Fruit fly (Drosophila melanogaster) whole organism, prepupa: Measurements from ENCODE around the gene RhoGDI.
A peak's percentile ranks its signal among the peaks of the same experiment; 100 is the strongest.

ENCODE experiments used
- CG11294 ChIP-seq: fragments of 200-800 bp; sonication (Bioruptor generic); IDR thresholded peaks from 2 replicates; pipeline ENCODE4 v1.3.6; 2022; ENCODE audit warnings: missing biosample characterization, missing genetic modification characterization
- CG11762 ChIP-seq: fragments of 200-800 bp; sonication (Bioruptor generic); optimal IDR thresholded peaks from 3 replicates; lab custom pipeline; 2016; ENCODE audit warnings: missing biosample characterization, missing genetic modification characterization; ENCODE audit not compliant: insufficient read depth
- CG15336 ChIP-seq: fragments of 200-800 bp; sonication (Bioruptor generic); IDR thresholded peaks from 2 replicates; pipeline ENCODE4 v1.3.6; 2022; ENCODE audit warnings: missing biosample characterization, missing genetic modification characterization
- CG16779 ChIP-seq: fragments of 200-800 bp; sonication (Bioruptor generic); optimal IDR thresholded peaks from 3 replicates; lab custom pipeline; 2017; ENCODE audit warnings: missing biosample characterization, mild to moderate bottlenecking, missing genetic modification characterization
- CG3032 ChIP-seq: fragments of 200-800 bp; optimal IDR thresholded peaks from 2 replicates; lab custom pipeline; 2019; ENCODE audit warnings: missing biosample characterization, mild to moderate bottlenecking, missing genetic modification characterization, moderate library complexity
- CG31627 ChIP-seq: fragments of 200-800 bp; sonication (Bioruptor generic); optimal IDR thresholded peaks from 3 replicates; lab custom pipeline; 2016; ENCODE audit warnings: missing biosample characterization, missing genetic modification characterization
- CG32006 ChIP-seq: fragments of 200-800 bp; sonication (Bioruptor generic); optimal IDR thresholded peaks from 3 replicates; lab custom pipeline; 2017; ENCODE audit warnings: missing biosample characterization, mild to moderate bottlenecking, missing genetic modification characterization
- CG34406 ChIP-seq: fragments of 200-800 bp; sonication (Bioruptor generic); optimal IDR thresholded peaks from 3 replicates; lab custom pipeline; 2016; ENCODE audit warnings: missing biosample characterization, missing genetic modification characterization
- CG3919 ChIP-seq: fragments of 200-800 bp; sonication (Bioruptor generic); optimal IDR thresholded peaks from 3 replicates; lab custom pipeline; 2016; ENCODE audit warnings: missing biosample characterization, missing genetic modification characterization
- CG4318 ChIP-seq: fragments of 200-800 bp; sonication (Bioruptor generic); optimal IDR thresholded peaks from 3 replicates; lab custom pipeline; 2017; ENCODE audit warnings: missing biosample characterization, mild to moderate bottlenecking, missing genetic modification characterization
- CG6163 ChIP-seq: fragments of 200-800 bp; sonication (Bioruptor generic); IDR thresholded peaks from 3 replicates; pipeline ENCODE4 v1.3.6; 2022; ENCODE audit warnings: missing biosample characterization, missing genetic modification characterization
- CG6276 ChIP-seq: fragments of 200-800 bp; sonication (Bioruptor generic); optimal IDR thresholded peaks from 2 replicates; lab custom pipeline; 2017; ENCODE audit warnings: missing biosample characterization, mild to moderate bottlenecking, missing genetic modification characterization
- CG6792 ChIP-seq: fragments of 200-800 bp; sonication (Bioruptor generic); optimal IDR thresholded peaks from 3 replicates; lab custom pipeline; 2016; ENCODE audit warnings: missing biosample characterization, missing genetic modification characterization
- CG6808 ChIP-seq: fragments of 200-800 bp; sonication (Bioruptor generic); optimal IDR thresholded peaks from 3 replicates; lab custom pipeline; 2017; ENCODE audit warnings: missing biosample characterization, missing genetic modification characterization, mild to moderate bottlenecking, moderate library complexity, missing genetic modification reagents
- CG8319 ChIP-seq: fragments of 200-800 bp; sonication (Bioruptor generic); optimal IDR thresholded peaks from 3 replicates; lab custom pipeline; 2016; ENCODE audit warnings: missing biosample characterization, missing genetic modification characterization
- CG8632 ChIP-seq: fragments of 200-800 bp; sonication (Bioruptor generic); optimal IDR thresholded peaks from 3 replicates; lab custom pipeline; 2016; ENCODE audit warnings: missing biosample characterization, missing genetic modification characterization
- CG9139 ChIP-seq: fragments of 200-800 bp; sonication (Bioruptor generic); optimal IDR thresholded peaks from 3 replicates; lab custom pipeline; 2017; ENCODE audit warnings: missing biosample characterization, mild to moderate bottlenecking, missing genetic modification characterization
- Eip75B ChIP-seq: fragments of 200-800 bp; sonication (Bioruptor generic); optimal IDR thresholded peaks from 3 replicates; lab custom pipeline; 2016; ENCODE audit warnings: missing biosample characterization, missing genetic modification characterization
- Eip78C ChIP-seq: fragments of 200-800 bp; sonication (Bioruptor generic); peaks from one replicate; lab custom pipeline; 2016; ENCODE audit warnings: missing biosample characterization, missing genetic modification characterization
- Eip93F ChIP-seq: fragments of 200-800 bp; sonication (Bioruptor generic); optimal IDR thresholded peaks from 2 replicates; lab custom pipeline; 2016; ENCODE audit warnings: missing biosample characterization, mild to moderate bottlenecking, missing genetic modification characterization
- Ets96B ChIP-seq: fragments of 200-800 bp; optimal IDR thresholded peaks from 2 replicates; lab custom pipeline; 2019; ENCODE audit warnings: missing biosample characterization, mild to moderate bottlenecking, missing genetic modification characterization, moderate library complexity
- Hr4 ChIP-seq: fragments of 200-800 bp; sonication (Bioruptor generic); optimal IDR thresholded peaks from 3 replicates; lab custom pipeline; 2016; ENCODE audit warnings: missing biosample characterization, missing genetic modification characterization
- Lpt ChIP-seq: fragments of 200-800 bp; sonication (Bioruptor generic); optimal IDR thresholded peaks from 3 replicates; lab custom pipeline; 2016; ENCODE audit warnings: missing biosample characterization, missing genetic modification characterization
- Met ChIP-seq: fragments of 200-800 bp; sonication (Bioruptor generic); optimal IDR thresholded peaks from 3 replicates; lab custom pipeline; 2016; ENCODE audit warnings: missing biosample characterization, missing genetic modification characterization
- OdsH ChIP-seq: fragments of 200-800 bp; sonication (Bioruptor generic); optimal IDR thresholded peaks from 3 replicates; lab custom pipeline; 2016; ENCODE audit warnings: missing biosample characterization, missing genetic modification characterization
- Sox14 ChIP-seq: fragments of 200-800 bp; sonication (Bioruptor generic); optimal IDR thresholded peaks from 3 replicates; lab custom pipeline; 2016; ENCODE audit warnings: missing biosample characterization, missing genetic modification characterization
- Sox15 ChIP-seq: fragments of 200-800 bp; sonication (Bioruptor generic); optimal IDR thresholded peaks from 3 replicates; lab custom pipeline; 2016; ENCODE audit warnings: missing biosample characterization, missing genetic modification characterization
- achi ChIP-seq: fragments of 200-800 bp; sonication (Bioruptor generic); optimal IDR thresholded peaks from 3 replicates; lab custom pipeline; 2016; ENCODE audit warnings: missing biosample characterization, missing genetic modification characterization
- acj6 ChIP-seq: fragments of 200-800 bp; sonication (Bioruptor generic); optimal IDR thresholded peaks from 3 replicates; lab custom pipeline; 2016; ENCODE audit warnings: missing biosample characterization, missing genetic modification characterization
- cyc ChIP-seq: fragments of 200-800 bp; sonication (Bioruptor generic); optimal IDR thresholded peaks from 3 replicates; lab custom pipeline; 2016; ENCODE audit warnings: missing biosample characterization, missing genetic modification characterization
- dac ChIP-seq: fragments of 200-800 bp; sonication (Bioruptor generic); optimal IDR thresholded peaks from 2 replicates; lab custom pipeline; 2017; ENCODE audit warnings: missing biosample characterization, mild to moderate bottlenecking, missing genetic modification characterization
- dsx ChIP-seq: fragments of 200-800 bp; optimal IDR thresholded peaks from 3 replicates; lab custom pipeline; 2019; ENCODE audit warnings: missing biosample characterization, mild to moderate bottlenecking, missing genetic modification characterization, moderate library complexity; ENCODE audit not compliant: poor library complexity, severe bottlenecking
- eg ChIP-seq: fragments of 200-800 bp; sonication (Bioruptor generic); IDR thresholded peaks from 3 replicates; pipeline ENCODE4 v1.3.6; 2022; ENCODE audit warnings: missing biosample characterization, missing genetic modification characterization
- fd85E ChIP-seq: fragments of 200-800 bp; sonication (Bioruptor generic); optimal IDR thresholded peaks from 3 replicates; lab custom pipeline; 2016; ENCODE audit warnings: missing biosample characterization, missing genetic modification characterization
- fkh ChIP-seq: fragments of 200-800 bp; sonication (Bioruptor generic); optimal IDR thresholded peaks from 3 replicates; lab custom pipeline; 2017; ENCODE audit warnings: missing biosample characterization, mild to moderate bottlenecking, missing genetic modification characterization, moderate library complexity
- lz ChIP-seq: fragments of 200-800 bp; sonication (Bioruptor generic); optimal IDR thresholded peaks from 3 replicates; lab custom pipeline; 2016; ENCODE audit warnings: missing biosample characterization, missing genetic modification characterization
- net ChIP-seq: fragments of 200-800 bp; sonication (Bioruptor generic); optimal IDR thresholded peaks from 3 replicates; lab custom pipeline; 2016; ENCODE audit warnings: missing biosample characterization, missing genetic modification characterization
- pdm3 ChIP-seq: fragments of 200-800 bp; sonication (Bioruptor generic); optimal IDR thresholded peaks from 3 replicates; lab custom pipeline; 2016; ENCODE audit warnings: missing biosample characterization, missing genetic modification characterization
- salr ChIP-seq, 2 experiments: fragments of 200-800 bp; sonication (Bioruptor generic); optimal IDR thresholded peaks; 3 replicates each; lab custom pipeline; 2016 to 2018; ENCODE audit warnings: missing biosample characterization in 2 of 2, missing genetic modification characterization in 2 of 2, mild to moderate bottlenecking in 1 of 2
- spab ChIP-seq: fragments of 200-800 bp; sonication (Bioruptor generic); optimal IDR thresholded peaks from 2 replicates; lab custom pipeline; 2017; ENCODE audit warnings: missing biosample characterization, mild to moderate bottlenecking, missing genetic modification characterization, missing genetic modification reagents
- ss ChIP-seq, 2 experiments: fragments of 200-800 bp; sonication (Bioruptor generic); optimal IDR thresholded peaks; 2 replicates in 1 of 2; 3 replicates in 1 of 2; lab custom pipeline; 2017 to 2018; ENCODE audit warnings: mild to moderate bottlenecking in 2 of 2, missing biosample characterization in 2 of 2, missing genetic modification characterization in 2 of 2, moderate library complexity in 1 of 2
- svp ChIP-seq: fragments of 200-800 bp; sonication (Bioruptor generic); peaks from one replicate; lab custom pipeline; 2016; ENCODE audit warnings: missing biosample characterization, missing genetic modification characterization
- topi ChIP-seq: fragments of 200-800 bp; sonication (Bioruptor generic); optimal IDR thresholded peaks from 3 replicates; lab custom pipeline; 2016; ENCODE audit warnings: missing biosample characterization, missing genetic modification characterization
- vri ChIP-seq: fragments of 200-800 bp; sonication (Bioruptor generic); optimal IDR thresholded peaks from 3 replicates; lab custom pipeline; 2016; ENCODE audit warnings: missing biosample characterization, mild to moderate bottlenecking, missing genetic modification characterization

RhoGDI gene

DNA sequence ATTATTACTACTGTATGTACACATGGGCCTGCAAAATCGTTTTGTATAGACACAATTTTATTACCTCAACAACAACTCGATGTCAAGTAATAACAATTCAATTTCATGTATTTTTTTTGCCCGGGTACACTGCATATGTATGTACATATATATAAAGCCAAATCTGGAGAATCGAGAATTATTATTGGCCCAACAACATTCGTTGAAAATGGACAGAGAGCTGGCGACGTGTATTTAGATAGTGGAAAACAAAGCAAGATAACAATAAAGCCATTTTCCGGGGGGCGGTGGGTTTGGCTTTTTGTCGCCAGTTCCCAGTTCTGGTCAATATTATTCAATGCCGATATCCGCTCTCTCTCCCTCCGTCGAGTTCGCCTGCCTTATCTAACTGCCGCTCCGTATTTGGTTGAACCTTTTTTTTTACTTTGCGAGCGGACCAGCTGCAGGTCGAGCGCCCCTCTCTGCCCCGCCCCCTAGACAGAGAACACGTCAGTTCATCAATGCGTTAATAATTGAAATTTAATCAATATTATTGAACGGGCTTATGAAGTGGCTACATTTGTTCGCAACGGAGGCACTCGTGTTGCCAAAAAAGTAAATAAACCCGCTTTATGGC lies 1.3 kb downstream of the RhoGDI start:
- peak; percentile 65 for TF ChIP-seq Eip78C
- TF ChIP-seq fd85E (GFP tag; lab: Kevin White, UChicago): no peak
- no peak for TF ChIP-seq CG31627 (GFP tag; lab: Kevin White, UChicago)
- TF ChIP-seq CG6163: 0 out of 3 replicates have a peak, but pooled peaks have one; percentile 39
- peak; percentile 81 for TF ChIP-seq svp
- TF ChIP-seq acj6 (GFP tag; lab: Kevin White, UChicago): no peak
- no peak for TF ChIP-seq CG6808
- no peak for TF ChIP-seq CG9139
- TF ChIP-seq Met (GFP tag; lab: Kevin White, UChicago): no peak
- TF ChIP-seq CG11294 (GFP tag; lab: Robert Waterston, UW): no peak
- TF ChIP-seq dsx (GFP tag; lab: Kevin White, UChicago): no peak
- no peak for TF ChIP-seq Ets96B (tag; lab: Kevin White, UChicago)
- TF ChIP-seq CG11762 (GFP tag; lab: Kevin White, UChicago): no peak
- no peak for TF ChIP-seq Sox15 (GFP tag; lab: Kevin White, UChicago)
- no peak for TF ChIP-seq cyc
- no peak for TF ChIP-seq CG8319 (GFP tag; lab: Kevin White, UChicago)
- TF ChIP-seq Lpt (GFP tag; lab: Kevin White, UChicago): no peak
- TF ChIP-seq CG3919: no peak
- no peak for TF ChIP-seq CG32006 (GFP tag; lab: Kevin White, UChicago)
- TF ChIP-seq net (GFP tag; lab: Kevin White, UChicago): no peak
- no peak for TF ChIP-seq CG15336 (GFP tag; lab: Robert Waterston, UW)
- TF ChIP-seq dac (GFP tag; lab: Kevin White, UChicago): no peak
- no peak for TF ChIP-seq ss (GFP tag; optimal IDR thresholded peaks at IDR 0.05; lab: Kevin White, UChicago)
- TF ChIP-seq CG8632 (GFP tag; lab: Kevin White, UChicago): no peak
- TF ChIP-seq CG6276 (GFP tag; lab: Kevin White, UChicago): no peak
- TF ChIP-seq fkh (GFP tag; lab: Kevin White, UChicago): peak; percentile 37
- no peak for TF ChIP-seq CG4318
- TF ChIP-seq lz (GFP tag; lab: Kevin White, UChicago): no peak
- no peak for TF ChIP-seq topi (GFP tag; lab: Kevin White, UChicago)
- TF ChIP-seq salr (GFP tag; optimal IDR thresholded peaks at IDR 0.05; lab: Kevin White, UChicago): no peak
- TF ChIP-seq CG16779 (tag; lab: Kevin White, UChicago): no peak
- no peak for TF ChIP-seq pdm3
- TF ChIP-seq vri (GFP tag; lab: Kevin White, UChicago): peak; percentile 100
- no peak for TF ChIP-seq achi (GFP tag; lab: Kevin White, UChicago)
- TF ChIP-seq CG6792 (GFP tag; lab: Kevin White, UChicago): no peak

DNA sequence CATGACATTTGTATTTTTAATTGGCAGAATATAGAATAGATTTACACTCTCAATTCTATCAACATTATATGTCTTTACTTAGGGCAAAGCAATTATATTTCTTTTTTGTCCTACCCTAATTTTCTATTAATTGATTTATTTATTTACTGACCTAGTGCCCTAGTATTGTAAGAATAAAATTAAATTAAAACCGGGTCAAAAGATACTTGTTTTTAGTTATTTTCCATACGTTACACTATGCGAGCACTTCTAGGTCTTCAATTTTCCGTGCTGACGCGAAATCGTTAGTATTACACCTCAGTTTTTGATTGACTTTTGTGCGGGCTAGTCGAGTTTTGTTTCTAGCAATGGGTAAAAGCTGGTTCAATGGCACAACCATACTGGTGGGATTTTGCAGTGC lies 2.8 kb downstream of the RhoGDI start, which contains the start of gene CG46462:
Gene CG46462 (plus strand): TSS at position 301 of the 400 bp plus-strand sequence.
- TF ChIP-seq fkh (GFP tag; lab: Kevin White, UChicago): no peak
- TF ChIP-seq CG8319 (GFP tag; lab: Kevin White, UChicago): no peak
- no peak for TF ChIP-seq CG6808
- TF ChIP-seq OdsH (GFP tag; lab: Kevin White, UChicago): no peak
- no peak for TF ChIP-seq Eip75B (GFP tag; lab: Kevin White, UChicago)
- no peak for TF ChIP-seq Eip93F (GFP tag; lab: Kevin White, UChicago)
- no peak for TF ChIP-seq salr (GFP tag; optimal IDR thresholded peaks at IDR 0.05; lab: Kevin White, UChicago)
- TF ChIP-seq Sox14: no peak
- no peak for TF ChIP-seq eg (GFP tag; lab: Robert Waterston, UW)
- no peak for TF ChIP-seq CG34406
- no peak for TF ChIP-seq lz (GFP tag; lab: Kevin White, UChicago)
- no peak for TF ChIP-seq CG9139
- TF ChIP-seq fd85E (GFP tag; lab: Kevin White, UChicago): no peak
- TF ChIP-seq CG6792 (GFP tag; lab: Kevin White, UChicago): no peak
- no peak for TF ChIP-seq CG3032
- no peak for TF ChIP-seq Hr4 (GFP tag; lab: Kevin White, UChicago)
- no peak for TF ChIP-seq spab (GFP tag; lab: Kevin White, UChicago)
